Worm (Caenorhabditis elegans): ENCODE results near the gene sru-42.

Gene sru-42

DNA sequence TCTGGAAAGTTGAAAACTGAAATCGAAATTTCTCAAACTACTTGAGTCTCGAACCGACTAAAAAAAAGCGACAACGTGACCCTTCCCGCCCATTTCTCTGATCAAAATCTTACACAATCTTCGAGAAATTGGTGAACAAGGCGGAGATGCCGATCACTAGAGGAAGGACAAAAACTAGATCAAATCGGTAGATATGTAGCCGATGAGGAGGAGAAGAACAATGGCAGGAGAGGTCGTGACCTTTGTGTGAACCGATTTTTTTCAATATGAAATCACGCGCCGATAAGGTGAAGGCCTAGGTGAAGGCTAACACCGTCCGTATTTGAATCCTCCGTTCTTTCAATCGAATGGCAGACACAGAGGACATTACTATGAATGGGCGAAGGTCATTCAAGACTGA is 10.7 kb downstream of the sru-42 start:
- TF ChIP-seq fkh-10 (GFP tag; optimal IDR thresholded peaks at IDR 0.05) (no peak), Y116A8C.19 (tag; optimal IDR thresholded peaks at IDR 0.05; ENCODE audit: borderline replicate concordance) (no peak), lin-35 (GFP tag; optimal IDR thresholded peaks at IDR 0.05) (no peak), nhr-85 (tag) (peak; percentile 96), mef-2 (tag; optimal IDR thresholded peaks at IDR 0.05) (no peak), lin-13 (GFP tag; optimal IDR thresholded peaks at IDR 0.05) (peak; percentile 30), nhr-28 (tag; optimal IDR thresholded peaks at IDR 0.05) (no peak), snpc-4 (tag; optimal IDR thresholded peaks at IDR 0.05) (no peak), ceh-90 (tag; optimal IDR thresholded peaks at IDR 0.05) (no peak), nhr-20 (tag; optimal IDR thresholded peaks at IDR 0.05) (peak; percentile 28), tlp-1 (tag; optimal IDR thresholded peaks at IDR 0.05) (no peak), fkh-8 (tag; optimal IDR thresholded peaks at IDR 0.05) (no peak), nhr-90 (tag; optimal IDR thresholded peaks at IDR 0.05; ENCODE audit: poor library complexity) (peak; percentile 10), ceh-88 (GFP tag; IDR thresholded peaks at IDR 0.05) (no peak), grh-1 (GFP tag; IDR thresholded peaks at IDR 0.05) (peak; percentile 43; the same call in 1 of the 2 replicates), ceh-8 (GFP tag; optimal IDR thresholded peaks at IDR 0.05) (no peak), efl-1 (optimal IDR thresholded peaks at IDR 0.05) (no peak), efl-1 (GFP tag; optimal IDR thresholded peaks at IDR 0.05 in 1 of 2) (peak in 1 of 2 experiments; percentile 62), lsy-2 (tag; optimal IDR thresholded peaks at IDR 0.05) (no peak), ceh-82 (tag; optimal IDR thresholded peaks at IDR 0.05) (no peak), aly-2 (tag; optimal IDR thresholded peaks at IDR 0.05) (no peak), sox-4 (tag; optimal IDR thresholded peaks at IDR 0.05) (no peak), fos-1 (tag; optimal IDR thresholded peaks at IDR 0.05) (no peak), elt-2 (tag; optimal IDR thresholded peaks at IDR 0.05) (no peak), alr-1 (tag; optimal IDR thresholded peaks at IDR 0.05; ENCODE audit: borderline replicate concordance) (no peak), lin-14 (GFP tag; optimal IDR thresholded peaks at IDR 0.05) (peak; percentile 82), pag-3 (tag; optimal IDR thresholded peaks at IDR 0.05; ENCODE audit: borderline replicate concordance, insufficient read depth) (no peak), egl-27 (tag; optimal IDR thresholded peaks at IDR 0.05) (no peak), nhr-71 (tag; optimal IDR thresholded peaks at IDR 0.05) (peak; percentile 26), snu-23 (GFP tag; optimal IDR thresholded peaks at IDR 0.05) (peak; percentile 15), egl-13 (tag; optimal IDR thresholded peaks at IDR 0.05) (no peak), rnt-1 (tag; optimal IDR thresholded peaks at IDR 0.05) (peak; percentile 5), unc-30 (tag; optimal IDR thresholded peaks at IDR 0.05) (no peak), hlh-4 (tag; optimal IDR thresholded peaks at IDR 0.05) (no peak), C34B4.2 (tag; optimal IDR thresholded peaks at IDR 0.05) (no peak), zag-1 (tag; optimal IDR thresholded peaks at IDR 0.05) (no peak), nhr-77 (tag; optimal IDR thresholded peaks at IDR 0.05) (no peak), aha-1 (tag; optimal IDR thresholded peaks at IDR 0.05) (no peak), efl-3 (GFP tag; optimal IDR thresholded peaks at IDR 0.05) (peak; percentile 2), blmp-1 (tag; optimal IDR thresholded peaks at IDR 0.05) (peak; percentile 67), ets-5 (GFP tag; IDR thresholded peaks at IDR 0.05) (no peak), skn-1 (tag; optimal IDR thresholded peaks at IDR 0.05) (no peak), tbx-2 (tag; optimal IDR thresholded peaks at IDR 0.05) (no peak), swsn-7 (tag; optimal IDR thresholded peaks at IDR 0.05) (no peak), irx-1 (tag; optimal IDR thresholded peaks at IDR 0.05) (peak; percentile 16), xbp-1 (tag; optimal IDR thresholded peaks at IDR 0.05) (no peak), elt-3 (tag; optimal IDR thresholded peaks at IDR 0.05) (peak in 1 of 6 experiments; percentile 27), lir-3 (tag; optimal IDR thresholded peaks at IDR 0.05; ENCODE audit: poor library complexity) (no peak), dpl-1 (GFP tag; optimal IDR thresholded peaks at IDR 0.05) (no peak), ztf-11 (tag; optimal IDR thresholded peaks at IDR 0.05) (no peak), nhr-47 (tag; optimal IDR thresholded peaks at IDR 0.05) (no peak), lin-39 (tag; optimal IDR thresholded peaks at IDR 0.05) (no peak), nhr-11 (tag; optimal IDR thresholded peaks at IDR 0.05) (no peak)

Data from whole organism, L1 larva.